Worm (Caenorhabditis elegans) whole organism, L4/young adult: ENCODE measurements around the gene Y94H6A.7.

ENCODE experiments used
- dao-5 ChIP-seq: sonication (generic microtip); optimal IDR thresholded peaks from 2 replicates; lab custom pipeline; 2016; ENCODE audit warnings: missing genotype, missing genetic modification characterization, moderate library complexity, missing compliant biosample characterization
- him-1 ChIP-seq: sonication (generic microtip); optimal IDR thresholded peaks from 2 replicates; lab custom pipeline; 2016; ENCODE audit warnings: missing genotype, missing genetic modification reagents, missing genetic modification characterization, missing compliant biosample characterization

ce11 chrIV:2678152-2678551 is 38.2 kb downstream of the Y94H6A.7 start:
- TF ChIP-seq him-1 (no peak), dao-5 (tag; lab: Kevin White, UChicago) (no peak)
